Fruit fly (Drosophila melanogaster): ENCODE data around the gene CG17029.
A peak's percentile ranks its signal among the peaks of the same experiment; 100 is the strongest.

The CG17029 gene

DNA sequence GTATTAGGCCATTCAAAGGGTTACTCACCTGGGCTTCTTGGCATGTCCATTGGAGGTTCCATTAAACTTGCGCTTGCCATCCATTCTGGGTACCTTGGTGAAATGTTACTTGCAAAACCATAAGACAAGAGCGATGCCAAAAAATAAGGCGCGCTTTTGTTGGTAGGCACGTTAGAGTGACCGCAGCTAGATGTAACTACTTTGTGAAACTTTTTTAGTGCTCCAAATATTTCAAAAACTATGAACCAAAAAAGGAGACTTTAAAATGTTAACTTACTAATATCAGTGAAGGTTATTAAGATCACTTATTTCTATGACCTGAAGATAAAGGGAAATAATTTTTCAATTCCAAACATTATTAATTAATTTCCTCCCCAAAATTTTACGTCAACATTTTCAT lies 11.0 kb downstream of the CG17029 start, which contains the start of gene PolD1:
PolD1 (minus strand) TSS at position 181 of the 400 bp plus-strand sequence.
- TF ChIP-seq CG7101 (tag; optimal IDR thresholded peaks at IDR 0.05): no peak

DNA sequence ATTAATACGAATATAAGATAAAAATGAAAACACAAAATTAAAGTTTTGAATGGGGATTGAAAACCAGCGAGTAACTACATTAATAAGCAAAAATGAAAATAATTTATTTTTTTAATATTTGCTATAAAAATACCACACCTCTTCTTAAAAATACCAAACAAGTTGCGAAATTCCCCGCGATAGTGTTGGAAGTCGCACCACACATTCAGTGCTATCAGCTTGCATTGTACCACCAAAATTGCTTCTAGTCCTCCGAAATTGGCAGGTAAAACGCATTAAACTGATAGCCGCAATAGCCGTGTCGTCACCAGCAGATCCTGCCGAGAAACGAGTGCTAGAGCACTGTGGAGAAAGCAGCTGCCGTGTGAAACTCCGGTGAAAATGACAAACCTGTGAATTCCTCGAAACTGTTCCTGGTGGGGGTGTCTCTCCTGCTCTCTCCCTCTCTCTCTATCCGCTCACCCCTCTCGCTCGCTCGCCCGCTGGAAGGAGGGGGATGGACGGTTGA lies 11.4 kb downstream of the CG17029 start, which contains the start of gene Hip14:
Hip14 (plus strand) TSS at position 198 of the 508 bp plus-strand sequence.
- TF ChIP-seq CG7101 (tag; optimal IDR thresholded peaks at IDR 0.05) (peak; percentile 58), CG14711 (tag; optimal IDR thresholded peaks at IDR 0.05) (peak; percentile 24), CG7045 (GFP tag; optimal IDR thresholded peaks at IDR 0.05) (peak; percentile 12), Crg-1 (GFP tag; optimal IDR thresholded peaks at IDR 0.05) (peak; percentile 10), CG33017 (tag; optimal IDR thresholded peaks at IDR 0.05) (peak; percentile 16), CG5204 (GFP tag; optimal IDR thresholded peaks at IDR 0.05) (no peak), Hr96 (GFP tag; optimal IDR thresholded peaks at IDR 0.05) (no peak), toe (GFP tag; optimal IDR thresholded peaks at IDR 0.05) (no peak), cic (GFP tag; optimal IDR thresholded peaks at IDR 0.05) (peak; percentile 16), Mnt (GFP tag; optimal IDR thresholded peaks at IDR 0.05) (no peak), cnc (optimal IDR thresholded peaks at IDR 0.05) (no peak), tj (GFP tag; optimal IDR thresholded peaks at IDR 0.05) (no peak), CG11617 (GFP tag; optimal IDR thresholded peaks at IDR 0.05) (peak; percentile 51), CG12768 (GFP tag; optimal IDR thresholded peaks at IDR 0.05) (peak; percentile 65), CG1620 (GFP tag; optimal IDR thresholded peaks at IDR 0.05) (peak; percentile 25), pad (GFP tag; optimal IDR thresholded peaks at IDR 0.05) (peak; percentile 95), bab1 (GFP tag; optimal IDR thresholded peaks at IDR 0.05) (peak; percentile 11), Clk (GFP tag; optimal IDR thresholded peaks at IDR 0.05) (no peak)

dm6 chr3L:15996019-15996418 lies 19.3 kb downstream of the CG17029 start:
- TF ChIP-seq Mnt (GFP tag; optimal IDR thresholded peaks at IDR 0.05) (no peak), pad (GFP tag; optimal IDR thresholded peaks at IDR 0.05) (no peak), CG12768 (GFP tag; optimal IDR thresholded peaks at IDR 0.05) (no peak), Clk (GFP tag; optimal IDR thresholded peaks at IDR 0.05) (no peak), CG1620 (GFP tag; optimal IDR thresholded peaks at IDR 0.05) (no peak), bab1 (GFP tag; optimal IDR thresholded peaks at IDR 0.05) (no peak), Hr96 (GFP tag; optimal IDR thresholded peaks at IDR 0.05) (no peak), CG11617 (GFP tag; optimal IDR thresholded peaks at IDR 0.05) (no peak), CG5204 (GFP tag; optimal IDR thresholded peaks at IDR 0.05) (no peak), CG7045 (GFP tag; optimal IDR thresholded peaks at IDR 0.05) (no peak), cnc (optimal IDR thresholded peaks at IDR 0.05) (no peak)

DNA sequence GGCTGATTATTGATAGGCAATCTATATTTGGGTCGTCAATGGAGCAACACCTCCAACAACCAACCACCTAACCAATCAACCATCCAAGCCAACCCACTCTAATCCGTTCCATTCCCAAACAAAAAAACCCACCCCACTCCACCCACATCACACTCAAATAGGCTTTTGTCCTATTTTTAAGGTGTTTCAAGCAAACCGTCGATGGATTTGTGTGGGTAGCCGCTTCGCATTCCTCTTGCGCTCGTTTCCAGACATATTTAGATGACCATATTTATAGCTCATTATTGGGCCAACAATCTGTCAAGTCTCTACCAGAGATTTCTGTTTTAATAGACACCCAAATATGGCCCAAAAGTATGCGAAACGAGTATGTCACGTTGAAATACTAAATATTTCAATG lies 21.5 kb downstream of the CG17029 start:
- TF ChIP-seq CG12768 (GFP tag; optimal IDR thresholded peaks at IDR 0.05) (no peak), CG14711 (tag; optimal IDR thresholded peaks at IDR 0.05) (no peak), toe (GFP tag; optimal IDR thresholded peaks at IDR 0.05) (no peak), Clk (GFP tag; optimal IDR thresholded peaks at IDR 0.05) (no peak), CG5204 (GFP tag; optimal IDR thresholded peaks at IDR 0.05) (no peak), CG7101 (tag; optimal IDR thresholded peaks at IDR 0.05) (no peak), cic (GFP tag; optimal IDR thresholded peaks at IDR 0.05) (no peak), cnc (optimal IDR thresholded peaks at IDR 0.05) (no peak), CG7045 (GFP tag; optimal IDR thresholded peaks at IDR 0.05) (no peak), bab1 (GFP tag; optimal IDR thresholded peaks at IDR 0.05) (no peak), Mnt (GFP tag; optimal IDR thresholded peaks at IDR 0.05) (no peak), ovo (GFP tag; optimal IDR thresholded peaks at IDR 0.05) (no peak), tj (GFP tag; optimal IDR thresholded peaks at IDR 0.05) (no peak), pad (GFP tag; optimal IDR thresholded peaks at IDR 0.05) (no peak)

- no peak for TF ChIP-seq bab1 (GFP tag; optimal IDR thresholded peaks at IDR 0.05)
- TF ChIP-seq CG12768 (GFP tag; optimal IDR thresholded peaks at IDR 0.05): no peak
- no peak for TF ChIP-seq CG5204 (GFP tag; optimal IDR thresholded peaks at IDR 0.05)
- no peak for TF ChIP-seq pad (GFP tag; optimal IDR thresholded peaks at IDR 0.05)
- no peak for TF ChIP-seq cic (GFP tag; optimal IDR thresholded peaks at IDR 0.05)
- TF ChIP-seq CG33017 (tag; optimal IDR thresholded peaks at IDR 0.05): no peak
- no peak for TF ChIP-seq CG1620 (GFP tag; optimal IDR thresholded peaks at IDR 0.05)
- TF ChIP-seq kay (GFP tag; ENCODE audit: borderline replicate concordance): no peak
Observed at dm6 chr3L:15999358-16000005, 22.8 kb downstream of the CG17029 start.

dm6 chr3L:16001164-16001679 lies 24.6 kb downstream of the CG17029 start:
- TF ChIP-seq toe (GFP tag; optimal IDR thresholded peaks at IDR 0.05) (peak; percentile 89), CG1620 (GFP tag; optimal IDR thresholded peaks at IDR 0.05) (peak; percentile 47), Mnt (GFP tag; optimal IDR thresholded peaks at IDR 0.05) (peak; percentile 57), Clk (GFP tag; optimal IDR thresholded peaks at IDR 0.05) (peak; percentile 57), ovo (GFP tag; optimal IDR thresholded peaks at IDR 0.05) (peak; percentile 75), tj (GFP tag; optimal IDR thresholded peaks at IDR 0.05) (peak; percentile 50), Hr96 (GFP tag; optimal IDR thresholded peaks at IDR 0.05) (peak; percentile 90), CG7045 (GFP tag; optimal IDR thresholded peaks at IDR 0.05) (peak; percentile 86), Crg-1 (GFP tag; optimal IDR thresholded peaks at IDR 0.05) (peak; percentile 57), bab1 (GFP tag; optimal IDR thresholded peaks at IDR 0.05) (peak; percentile 45), CG12768 (GFP tag; optimal IDR thresholded peaks at IDR 0.05) (peak; percentile 91), CG14711 (tag; optimal IDR thresholded peaks at IDR 0.05) (peak; percentile 79), CG33017 (tag; optimal IDR thresholded peaks at IDR 0.05) (peak; percentile 93), kay (GFP tag; ENCODE audit: borderline replicate concordance) (no peak), cic (GFP tag; optimal IDR thresholded peaks at IDR 0.05) (peak; percentile 77), CG7101 (tag; optimal IDR thresholded peaks at IDR 0.05) (peak; percentile 89), cnc (optimal IDR thresholded peaks at IDR 0.05) (no peak), CG5204 (GFP tag; optimal IDR thresholded peaks at IDR 0.05) (peak; percentile 94), pad (GFP tag; optimal IDR thresholded peaks at IDR 0.05) (peak; percentile 59), CG11617 (GFP tag; optimal IDR thresholded peaks at IDR 0.05) (peak; percentile 80)

Measured in whole organism, adult.